Fruit fly (Drosophila melanogaster) whole organism, embryonic: ENCODE measurements around the gene Ts.
A peak's percentile ranks its signal among the peaks of the same experiment; 100 is the strongest.

Experiments used
- Bdp1 ChIP-seq: fragments of 200-800 bp; sonication (Bioruptor generic); optimal IDR thresholded peaks from 3 replicates; lab custom pipeline; 2016; ENCODE audit warnings: missing biosample characterization, missing genetic modification characterization
- CG10321 ChIP-seq: fragments of 200-800 bp; sonication (Bioruptor generic); IDR thresholded peaks from 2 replicates; pipeline ENCODE4 v1.3.6; 2022; ENCODE audit warnings: missing biosample characterization, missing genetic modification characterization
- CG11560 ChIP-seq: fragments of 200-800 bp; sonication (Bioruptor generic); IDR thresholded peaks from 3 replicates; pipeline ENCODE4 v1.3.6; 2022; ENCODE audit warnings: missing biosample characterization, missing genetic modification characterization
- CG12071 ChIP-seq: fragments of 200-800 bp; sonication (Bioruptor generic); optimal IDR thresholded peaks from 3 replicates; lab custom pipeline; 2018; ENCODE audit warnings: missing biosample characterization, mild to moderate bottlenecking, missing genetic modification characterization
- CG12769 ChIP-seq: fragments of 200-800 bp; sonication (Bioruptor generic); optimal IDR thresholded peaks from 2 replicates; lab custom pipeline; 2019; ENCODE audit warnings: missing biosample characterization, mild to moderate bottlenecking, missing genetic modification characterization, moderate library complexity
- CG13624 ChIP-seq: fragments of 200-800 bp; sonication (Bioruptor generic); optimal IDR thresholded peaks from 2 replicates; lab custom pipeline; 2016; ENCODE audit warnings: missing biosample characterization, missing genetic modification characterization
- CG13894 ChIP-seq: fragments of 200-800 bp; sonication (Bioruptor generic); optimal IDR thresholded peaks from 3 replicates; lab custom pipeline; 2018; ENCODE audit warnings: missing biosample characterization, mild to moderate bottlenecking, missing genetic modification characterization, moderate library complexity
- CG14667 ChIP-seq: fragments of 200-800 bp; sonication (Bioruptor generic); IDR thresholded peaks from 2 replicates; pipeline ENCODE4 v1.3.6; 2022; ENCODE audit warnings: missing biosample characterization, missing genetic modification characterization
- CG15011 ChIP-seq: fragments of 200-800 bp; sonication (Bioruptor generic); optimal IDR thresholded peaks from 3 replicates; lab custom pipeline; 2018; ENCODE audit warnings: missing biosample characterization, mild to moderate bottlenecking, missing genetic modification characterization
- CG17186 ChIP-seq: fragments of 200-800 bp; sonication (Bioruptor generic); optimal IDR thresholded peaks from 3 replicates; lab custom pipeline; 2017; ENCODE audit warnings: missing biosample characterization, missing genetic modification reagents, missing genetic modification characterization
- CG18011 ChIP-seq: fragments of 200-800 bp; sonication (Bioruptor generic); optimal IDR thresholded peaks from 2 replicates; lab custom pipeline; 2017; ENCODE audit warnings: missing biosample characterization, missing genetic modification characterization, mild to moderate bottlenecking, moderate library complexity, missing genotype
- CG2199 ChIP-seq: fragments of 200-800 bp; sonication (Bioruptor generic); IDR thresholded peaks from 3 replicates; pipeline ENCODE4 v1.3.6; 2022; ENCODE audit warnings: missing biosample characterization, missing genetic modification characterization
- CG2202 ChIP-seq: fragments of 200-800 bp; sonication (Bioruptor generic); optimal IDR thresholded peaks from 2 replicates; lab custom pipeline; 2018; ENCODE audit warnings: missing biosample characterization, mild to moderate bottlenecking, missing genetic modification characterization
- CG30431 ChIP-seq: fragments of 200-800 bp; sonication (Bioruptor generic); optimal IDR thresholded peaks from 2 replicates; lab custom pipeline; 2017; ENCODE audit warnings: missing biosample characterization, missing genetic modification characterization
- CG31365 ChIP-seq: fragments of 200-800 bp; sonication (Bioruptor generic); optimal IDR thresholded peaks from 2 replicates; lab custom pipeline; 2018; ENCODE audit warnings: missing biosample characterization, mild to moderate bottlenecking, missing genetic modification characterization
- CG34224 ChIP-seq: fragments of 200-800 bp; sonication (Bioruptor generic); IDR thresholded peaks from 3 replicates; pipeline ENCODE4 v1.3.6; 2022; ENCODE audit warnings: missing biosample characterization, missing genetic modification characterization; ENCODE audit not compliant: partially characterized antibody
- CG4328 ChIP-seq: fragments of 200-800 bp; sonication (Bioruptor generic); optimal IDR thresholded peaks from 3 replicates; lab custom pipeline; 2017; ENCODE audit warnings: missing biosample characterization, missing genetic modification reagents, missing genetic modification characterization
- CG5245 ChIP-seq: fragments of 200-800 bp; sonication (Bioruptor generic); optimal IDR thresholded peaks from 3 replicates; lab custom pipeline; 2016; ENCODE audit warnings: missing biosample characterization, missing genetic modification characterization
- CG6689 ChIP-seq: fragments of 200-800 bp; sonication (Bioruptor generic); IDR thresholded peaks from 2 replicates; pipeline ENCODE4 v1.3.6; 2022; ENCODE audit warnings: missing biosample characterization, missing genetic modification characterization
- Dll ChIP-seq: fragments of 200-800 bp; sonication (Bioruptor generic); IDR thresholded peaks from 4 replicates; pipeline ENCODE4 v1.3.6; 2022; ENCODE audit warnings: missing biosample characterization, missing genetic modification characterization; ENCODE audit not compliant: partially characterized antibody
- Doc3 ChIP-seq: fragments of 200-800 bp; sonication (Bioruptor generic); IDR thresholded peaks from 3 replicates; pipeline ENCODE4 v1.3.6; 2022; ENCODE audit warnings: missing biosample characterization, missing genetic modification characterization; ENCODE audit not compliant: partially characterized antibody
- Eip74EF ChIP-seq, 2 experiments: fragments of 200-800 bp in 1 of 2; fragments of >200 bp in 1 of 2; sonication (Bioruptor generic) in 1 of 2; optimal IDR thresholded peaks; 2 replicates each; lab custom pipeline; 2017 to 2019; ENCODE audit warnings: missing biosample characterization in 2 of 2, missing genetic modification characterization in 2 of 2, mild to moderate bottlenecking in 1 of 2, moderate library complexity in 1 of 2
- Fer3 ChIP-seq: fragments of 200-800 bp; sonication (Bioruptor generic); optimal IDR thresholded peaks from 2 replicates; lab custom pipeline; 2018; ENCODE audit warnings: missing biosample characterization, mild to moderate bottlenecking, missing genetic modification characterization, moderate library complexity
- Gug ChIP-seq: fragments of 200-800 bp; sonication (Bioruptor generic); IDR thresholded peaks from 4 replicates; pipeline ENCODE4 v1.3.6; 2022; ENCODE audit warnings: missing biosample characterization, missing genetic modification characterization
- Hmx ChIP-seq: fragments of 200-800 bp; sonication (Bioruptor generic); optimal IDR thresholded peaks from 2 replicates; lab custom pipeline; 2016; ENCODE audit warnings: missing biosample characterization, missing genetic modification characterization
- Hr78 ChIP-seq, 2 experiments: fragments of 200-800 bp in 1 of 2; fragments of >200 bp in 1 of 2; sonication (Bioruptor generic) in 1 of 2; optimal IDR thresholded peaks; 2 replicates each; lab custom pipeline; 2017 to 2019; ENCODE audit warnings: missing biosample characterization in 2 of 2, missing genetic modification characterization in 2 of 2, mild to moderate bottlenecking in 1 of 2, moderate library complexity in 1 of 2
- Opbp ChIP-seq: fragments of 200-800 bp; sonication (Bioruptor generic); IDR thresholded peaks from 3 replicates; pipeline ENCODE4 v1.3.6; 2022; ENCODE audit warnings: missing biosample characterization, missing genetic modification characterization; ENCODE audit not compliant: partially characterized antibody
- Poxn ChIP-seq: fragments of 200-800 bp; sonication (Bioruptor generic); IDR thresholded peaks from 2 replicates; pipeline ENCODE4 v1.3.6; 2022; ENCODE audit warnings: missing biosample characterization, missing genetic modification characterization
- Ravus ChIP-seq: fragments of 200-800 bp; sonication (Bioruptor generic); IDR thresholded peaks from 2 replicates; pipeline ENCODE4 v1.3.6; 2022; ENCODE audit warnings: missing biosample characterization, missing genetic modification characterization
- Rfx ChIP-seq: fragments of 200-800 bp; sonication (Bioruptor generic); IDR thresholded peaks from 2 replicates; pipeline ENCODE4 v1.3.6; 2022; ENCODE audit warnings: missing biosample characterization, missing genetic modification characterization
- Trl ChIP-seq, 3 experiments: fragments of >200 bp in 2 of 3; fragments of 200-800 bp in 1 of 3; sonication (Bioruptor generic) in 1 of 3; optimal IDR thresholded peaks; 2 replicates in 1 of 3; 3 replicates in 2 of 3; lab custom pipeline; 2016 to 2017; ENCODE audit warnings: missing biosample characterization in 1 of 3, missing genetic modification characterization in 1 of 3
- chinmo ChIP-seq: fragments of 200-800 bp; sonication (Bioruptor generic); IDR thresholded peaks from 4 replicates; pipeline ENCODE4 v1.3.6; 2022; ENCODE audit warnings: missing biosample characterization, missing genetic modification characterization; ENCODE audit not compliant: partially characterized antibody
- corto ChIP-seq: fragments of 200-800 bp; sonication (Bioruptor generic); optimal IDR thresholded peaks from 2 replicates; lab custom pipeline; 2016; ENCODE audit warnings: missing biosample characterization, mild to moderate bottlenecking, missing genetic modification characterization, moderate library complexity
- dmrt11E ChIP-seq: fragments of 200-800 bp; sonication (Bioruptor generic); optimal IDR thresholded peaks from 3 replicates; lab custom pipeline; 2018; ENCODE audit warnings: missing biosample characterization, mild to moderate bottlenecking, missing genetic modification characterization, moderate library complexity
- fu2 ChIP-seq: fragments of 200-800 bp; sonication (Bioruptor generic); optimal IDR thresholded peaks from 2 replicates; lab custom pipeline; 2016; ENCODE audit warnings: missing biosample characterization, missing genetic modification characterization
- kay ChIP-seq: fragments of 200-800 bp; sonication (Bioruptor generic); optimal IDR thresholded peaks from 2 replicates; lab custom pipeline; 2016; ENCODE audit warnings: missing biosample characterization, missing genetic modification characterization
- lab ChIP-seq: fragments of 200-800 bp; sonication (Bioruptor generic); optimal IDR thresholded peaks from 3 replicates; lab custom pipeline; 2017; ENCODE audit warnings: missing biosample characterization, missing genetic modification characterization, mild to moderate bottlenecking, moderate library complexity, missing genetic modification reagents
- luna ChIP-seq: fragments of 200-800 bp; sonication (Bioruptor generic); optimal IDR thresholded peaks from 2 replicates; lab custom pipeline; 2016; ENCODE audit warnings: missing biosample characterization, missing genetic modification characterization
- nmo ChIP-seq: fragments of 200-800 bp; sonication (Bioruptor generic); optimal IDR thresholded peaks from 2 replicates; lab custom pipeline; 2018; ENCODE audit warnings: missing biosample characterization, mild to moderate bottlenecking, missing genetic modification characterization, moderate library complexity
- pita ChIP-seq: fragments of 200-800 bp; sonication (Bioruptor generic); optimal IDR thresholded peaks from 2 replicates; lab custom pipeline; 2017; ENCODE audit warnings: missing biosample characterization, mild to moderate bottlenecking, missing genetic modification characterization
- row ChIP-seq: fragments of 200-800 bp; sonication (Bioruptor generic); IDR thresholded peaks from 3 replicates; pipeline ENCODE4 v1.3.6; 2022; ENCODE audit warnings: missing biosample characterization, missing genetic modification characterization
- seq ChIP-seq: fragments of 200-800 bp; sonication (Bioruptor generic); IDR thresholded peaks from 2 replicates; pipeline ENCODE4 v1.3.6; 2022; ENCODE audit warnings: missing biosample characterization, missing genetic modification characterization
- shn ChIP-seq: fragments of 200-800 bp; sonication (Bioruptor generic); optimal IDR thresholded peaks from 3 replicates; lab custom pipeline; 2016; ENCODE audit warnings: missing biosample characterization, missing genetic modification characterization
- sim ChIP-seq: fragments of 200-800 bp; sonication (Bioruptor generic); IDR thresholded peaks from 2 replicates; pipeline ENCODE4 v1.3.6; 2022; ENCODE audit warnings: missing biosample characterization, missing genetic modification characterization
- slbo ChIP-seq: fragments of 200-800 bp; sonication (Bioruptor generic); IDR thresholded peaks from 2 replicates; pipeline ENCODE4 v1.3.6; 2022; ENCODE audit warnings: missing biosample characterization, missing genetic modification characterization
- sqz ChIP-seq: fragments of 200-800 bp; sonication (Bioruptor generic); optimal IDR thresholded peaks from 3 replicates; lab custom pipeline; 2018; ENCODE audit warnings: missing biosample characterization, mild to moderate bottlenecking, missing genetic modification characterization
- tap ChIP-seq: fragments of 200-800 bp; optimal IDR thresholded peaks from 3 replicates; lab custom pipeline; 2019; ENCODE audit warnings: missing biosample characterization, mild to moderate bottlenecking, missing genetic modification characterization, moderate library complexity
- wdn ChIP-seq: fragments of 200-800 bp; sonication (Bioruptor generic); IDR thresholded peaks from 2 replicates; pipeline ENCODE4 v1.3.6; 2022; ENCODE audit warnings: missing biosample characterization, missing genetic modification characterization
- wor ChIP-seq: fragments of 200-800 bp; sonication (Bioruptor generic); IDR thresholded peaks from 2 replicates; pipeline ENCODE4 v1.3.6; 2022; ENCODE audit warnings: missing biosample characterization, missing genetic modification characterization

The Ts gene

DNA sequence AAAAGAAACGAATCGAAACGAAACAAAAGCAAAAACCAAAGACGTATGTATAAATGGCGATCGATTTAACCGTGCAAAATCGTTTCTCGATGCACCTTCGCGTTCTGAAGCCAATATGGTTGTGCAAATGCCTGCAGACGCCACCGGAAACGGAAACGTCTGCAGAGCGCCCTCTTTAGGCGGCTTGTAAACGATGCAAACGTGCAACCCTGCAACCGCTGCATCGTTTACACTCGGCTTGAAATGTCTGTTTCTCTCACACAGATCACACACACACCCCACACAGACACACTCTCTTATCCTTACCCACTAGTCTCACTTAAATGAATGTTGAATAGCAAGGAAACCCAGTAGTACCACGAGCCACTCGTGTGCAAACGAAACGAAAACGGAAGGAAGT, 2.5 kb downstream of the Ts start (continued):
- TF ChIP-seq Eip74EF (GFP tag; optimal IDR thresholded peaks at IDR 0.05; lab: Kevin White, UChicago), result no peak
- TF ChIP-seq Ravus, result no peak
- TF ChIP-seq shn (GFP tag; lab: Kevin White, UChicago), result no peak
- TF ChIP-seq Gug (GFP tag; lab: Robert Waterston, UW), result no peak
- no peak for TF ChIP-seq kay (GFP tag; lab: Kevin White, UChicago)
- 0 out of 3 replicates have a peak, but pooled peaks have one; percentile 8 for TF ChIP-seq CG2199 (GFP tag; lab: Robert Waterston, UW)
- TF ChIP-seq slbo (GFP tag; lab: Robert Waterston, UW), result no peak
- peak; percentile 17 for TF ChIP-seq CG2202 (tag; lab: Kevin White, UChicago)
- no peak for TF ChIP-seq CG12071 (GFP tag; lab: Kevin White, UChicago)
- peak; percentile 2 for TF ChIP-seq CG30431
- TF ChIP-seq CG5245 (GFP tag; lab: Kevin White, UChicago), result peak; percentile 2
- TF ChIP-seq fu2 (GFP tag; lab: Kevin White, UChicago), result no peak
- no peak for TF ChIP-seq sqz (GFP tag; lab: Kevin White, UChicago)
- peak; percentile 54 for TF ChIP-seq dmrt11E (tag; lab: Kevin White, UChicago)
- no peak for TF ChIP-seq Rfx (GFP tag; lab: Robert Waterston, UW)
- no peak for TF ChIP-seq Opbp (GFP tag; lab: Robert Waterston, UW)

dm6 chr2L:2958858-2959257, 10.6 kb downstream of the Ts start:
- TF ChIP-seq CG31365 (tag; lab: Kevin White, UChicago) (no peak), chinmo (GFP tag; lab: Robert Waterston, UW) (0 out of 4 replicates have a peak, but pooled peaks have one; percentile 40), CG14667 (GFP tag; lab: Robert Waterston, UW) (no peak), tap (no peak), lab (GFP tag; lab: Kevin White, UChicago) (no peak), CG13894 (tag; lab: Kevin White, UChicago) (no peak), luna (no peak), Trl (optimal IDR thresholded peaks at IDR 0.05; lab: Kevin White, UChicago) (peak; percentile 51 to 54), Trl (GFP tag; optimal IDR thresholded peaks at IDR 0.05; lab: Kevin White, UChicago) (no peak), seq (GFP tag; lab: Robert Waterston, UW) (no peak), CG11560 (tag; lab: Robert Waterston, UW) (no peak), Bdp1 (no peak), Hmx (GFP tag; lab: Kevin White, UChicago) (no peak), CG6689 (GFP tag; lab: Robert Waterston, UW) (no peak), pita (GFP tag; lab: Kevin White, UChicago) (no peak), CG17186 (GFP tag; lab: Kevin White, UChicago) (no peak), Opbp (GFP tag; lab: Robert Waterston, UW) (no peak), CG13624 (GFP tag; lab: Kevin White, UChicago) (no peak), row (GFP tag; lab: Robert Waterston, UW) (no peak), Hr78 (GFP tag; optimal IDR thresholded peaks at IDR 0.05; lab: Kevin White, UChicago) (no peak), Poxn (no peak), sim (GFP tag; lab: Robert Waterston, UW) (no peak), wor (GFP tag; lab: Robert Waterston, UW) (no peak), CG18011 (no peak), Doc3 (GFP tag; lab: Robert Waterston, UW) (0 out of 3 replicates have a peak, but pooled peaks have one; percentile 23), Fer3 (tag; lab: Kevin White, UChicago) (no peak), CG15011 (no peak), nmo (no peak), corto (GFP tag; lab: Kevin White, UChicago) (no peak), CG34224 (GFP tag; lab: Robert Waterston, UW) (no peak), Dll (GFP tag; lab: Robert Waterston, UW) (no peak), CG12769 (tag; lab: Kevin White, UChicago) (peak; percentile 76), CG4328 (GFP tag; lab: Kevin White, UChicago) (no peak), CG10321 (GFP tag; lab: Robert Waterston, UW) (no peak), wdn (GFP tag; lab: Robert Waterston, UW) (no peak)
